Worm (Caenorhabditis elegans): ENCODE measurements around the gene fbxa-81.

DNA sequence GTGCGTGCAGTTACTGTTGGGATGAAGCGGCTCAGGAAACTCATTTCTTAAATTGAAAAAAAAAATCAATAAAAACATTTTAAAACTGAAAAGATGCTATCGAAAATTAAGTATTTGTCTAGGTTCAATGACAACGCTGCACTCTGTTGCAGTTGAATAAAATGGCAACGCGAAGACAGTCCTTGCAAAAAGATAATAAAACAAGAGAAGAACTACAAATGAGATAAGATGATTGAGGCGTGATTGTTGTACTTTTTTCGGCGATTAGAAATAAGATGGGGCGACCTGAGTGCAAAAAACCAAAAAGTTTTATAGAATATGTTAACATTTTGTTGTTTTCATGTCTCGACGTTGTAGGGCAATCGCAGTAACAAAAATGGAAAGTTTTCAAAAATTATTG, 26.9 kb downstream of the fbxa-81 start, which contains the start of gene gcsh-1:
- TF ChIP-seq ama-1 (optimal IDR thresholded peaks at IDR 0.05), result no peak
- no peak for TF ChIP-seq ref-2 (tag; optimal IDR thresholded peaks at IDR 0.05)
- no peak for TF ChIP-seq unc-3 (GFP tag; conservative IDR thresholded peaks at IDR 0.05)
- TF ChIP-seq unc-3 (tag; optimal IDR thresholded peaks at IDR 0.05), result no peak
- TF ChIP-seq syd-9 (tag; optimal IDR thresholded peaks at IDR 0.05), result no peak
- TF ChIP-seq pqm-1 (tag; optimal IDR thresholded peaks at IDR 0.05), result no peak
- TF ChIP-seq nhr-11 (tag; optimal IDR thresholded peaks at IDR 0.05), result no peak
- TF ChIP-seq eyg-1 (tag; optimal IDR thresholded peaks at IDR 0.05), result no peak
- no peak for TF ChIP-seq K02D7.2 (tag; optimal IDR thresholded peaks at IDR 0.05)
- TF ChIP-seq ets-4 (tag; optimal IDR thresholded peaks at IDR 0.05), result no peak
- no peak for TF ChIP-seq pros-1 (tag; optimal IDR thresholded peaks at IDR 0.05)
- TF ChIP-seq pax-1 (tag; optimal IDR thresholded peaks at IDR 0.05), result no peak
- TF ChIP-seq pha-4 (tag; optimal IDR thresholded peaks at IDR 0.05), result no peak
- no peak for TF ChIP-seq ttx-3 (tag; optimal IDR thresholded peaks at IDR 0.05)

All from whole organism, late embryonic.